Worm (Caenorhabditis elegans): ENCODE data around the gene C07G3.15.

ce11 chrV:3464897-3465296 is 31.9 kb downstream of the C07G3.15 start:
- TF ChIP-seq skn-1 (tag; optimal IDR thresholded peaks at IDR 0.05) (no peak), crh-2 (tag; optimal IDR thresholded peaks at IDR 0.05) (no peak), sma-3 (GFP tag; optimal IDR thresholded peaks at IDR 0.05) (no peak), nhr-237 (tag; optimal IDR thresholded peaks at IDR 0.05) (no peak), zag-1 (tag; optimal IDR thresholded peaks at IDR 0.05) (no peak), nhr-11 (tag; optimal IDR thresholded peaks at IDR 0.05) (no peak)
